Fruit fly (Drosophila melanogaster) whole organism, adult: ENCODE data around the gene CG14341.

Source experiments
- CG14711 ChIP-seq: fragments of 200-800 bp; sonication (Bioruptor generic); optimal IDR thresholded peaks from 2 replicates; lab custom pipeline; 2018; ENCODE audit warnings: missing biosample characterization, mild to moderate bottlenecking, missing genetic modification characterization, moderate library complexity
- CG1620 ChIP-seq: fragments of 200-800 bp; sonication (Bioruptor generic); optimal IDR thresholded peaks from 2 replicates; lab custom pipeline; 2016; ENCODE audit warnings: missing biosample characterization, missing genetic modification characterization
- CG7101 ChIP-seq: fragments of 200-800 bp; sonication (Bioruptor generic); optimal IDR thresholded peaks from 2 replicates; lab custom pipeline; 2018; ENCODE audit warnings: missing biosample characterization, mild to moderate bottlenecking, missing genetic modification characterization, moderate library complexity
- Clk ChIP-seq: fragments of 200-800 bp; sonication (Bioruptor generic); optimal IDR thresholded peaks from 2 replicates; lab custom pipeline; 2017; ENCODE audit warnings: missing biosample characterization, missing genetic modification characterization
- Crg-1 ChIP-seq: fragments of 200-800 bp; sonication (Bioruptor generic); optimal IDR thresholded peaks from 2 replicates; lab custom pipeline; 2016; ENCODE audit warnings: missing biosample characterization, missing genetic modification characterization
- Mnt ChIP-seq: fragments of 200-800 bp; sonication (Bioruptor generic); optimal IDR thresholded peaks from 2 replicates; lab custom pipeline; 2016; ENCODE audit warnings: missing biosample characterization, mild to moderate bottlenecking, missing genetic modification characterization
- bab1 ChIP-seq: fragments of 200-800 bp; sonication (Bioruptor generic); optimal IDR thresholded peaks from 3 replicates; lab custom pipeline; 2019; ENCODE audit warnings: missing biosample characterization, mild to moderate bottlenecking, missing genetic modification characterization, moderate library complexity
- cic ChIP-seq: fragments of 200-800 bp; sonication (Bioruptor generic); optimal IDR thresholded peaks from 2 replicates; lab custom pipeline; 2017; ENCODE audit warnings: missing biosample characterization, mild to moderate bottlenecking, missing genetic modification characterization, moderate library complexity
- cnc ChIP-seq, 2 experiments: fragments of >200 bp; optimal IDR thresholded peaks; 2 replicates each; lab custom pipeline; 2017
- kay ChIP-seq: fragments of 200-800 bp; sonication (Bioruptor generic); peaks from one replicate; lab custom pipeline; 2016; ENCODE audit warnings: missing biosample characterization, missing genetic modification characterization, borderline replicate concordance
- ovo ChIP-seq: fragments of 200-800 bp; sonication (Bioruptor generic); optimal IDR thresholded peaks from 2 replicates; lab custom pipeline; 2016; ENCODE audit warnings: missing biosample characterization, missing genetic modification characterization
- pad ChIP-seq: fragments of 200-800 bp; sonication (Bioruptor generic); optimal IDR thresholded peaks from 3 replicates; lab custom pipeline; 2017; ENCODE audit warnings: missing biosample characterization, missing genetic modification characterization, mild to moderate bottlenecking, moderate library complexity, missing genetic modification reagents
- tj ChIP-seq: fragments of 200-800 bp; sonication (Bioruptor generic); optimal IDR thresholded peaks from 3 replicates; lab custom pipeline; 2017; ENCODE audit warnings: missing biosample characterization, mild to moderate bottlenecking, missing genetic modification characterization, moderate library complexity
- toe ChIP-seq: fragments of 200-800 bp; sonication (Bioruptor generic); optimal IDR thresholded peaks from 2 replicates; lab custom pipeline; 2016; ENCODE audit warnings: missing biosample characterization, missing genetic modification characterization

- TF ChIP-seq kay (GFP tag; lab: Kevin White, UChicago) (peak; percentile 59), Mnt (GFP tag; lab: Kevin White, UChicago) (no peak), CG14711 (tag; lab: Kevin White, UChicago) (no peak), Crg-1 (GFP tag; lab: Kevin White, UChicago) (no peak), pad (GFP tag; lab: Kevin White, UChicago) (no peak), Clk (GFP tag; lab: Kevin White, UChicago) (no peak), CG7101 (tag; lab: Kevin White, UChicago) (no peak), cic (GFP tag; lab: Kevin White, UChicago) (peak; percentile 100), CG1620 (GFP tag; lab: Kevin White, UChicago) (no peak), bab1 (GFP tag; lab: Kevin White, UChicago) (no peak), cnc (optimal IDR thresholded peaks at IDR 0.05; lab: Kevin White, UChicago) (no peak), ovo (GFP tag; lab: Kevin White, UChicago) (no peak), tj (GFP tag; lab: Kevin White, UChicago) (no peak), toe (GFP tag; lab: Kevin White, UChicago) (no peak)
These were observed 40.9 kb upstream of the CG14341 start for dm6 chr2L:1125437-1125836.
